Worm (Caenorhabditis elegans): ENCODE results near the gene C06E1.9.

DNA sequence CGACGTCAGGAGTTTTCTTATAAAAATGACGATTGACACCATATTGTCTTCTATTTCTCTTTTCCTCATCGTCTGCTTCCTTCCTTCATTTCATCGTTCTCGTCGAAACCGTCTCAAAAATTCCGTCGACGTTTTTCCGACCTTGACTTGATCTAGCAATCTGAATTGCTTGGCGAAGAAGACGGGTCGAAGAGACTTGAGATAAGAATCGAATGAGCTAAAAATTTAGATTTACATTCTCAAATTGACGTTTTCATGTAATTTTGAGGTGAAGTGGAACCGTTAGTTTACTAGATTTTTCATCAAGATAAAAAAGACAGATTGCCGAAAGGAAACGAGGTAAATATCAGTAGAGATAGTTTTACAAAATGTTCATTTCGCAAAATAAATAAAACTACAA lies 32.0 kb downstream of the C06E1.9 start:
- TF ChIP-seq fkh-10 (GFP tag; optimal IDR thresholded peaks at IDR 0.05): no peak
- TF ChIP-seq pag-3 (tag; optimal IDR thresholded peaks at IDR 0.05; ENCODE audit: borderline replicate concordance, insufficient read depth): no peak
- no peak for TF ChIP-seq unc-130 (tag; optimal IDR thresholded peaks at IDR 0.05)
- TF ChIP-seq nhr-28 (tag; optimal IDR thresholded peaks at IDR 0.05): no peak
- no peak for TF ChIP-seq ets-5 (GFP tag; IDR thresholded peaks at IDR 0.05)
- no peak for TF ChIP-seq lsy-2 (tag; optimal IDR thresholded peaks at IDR 0.05)
- no peak for TF ChIP-seq aha-1 (tag; optimal IDR thresholded peaks at IDR 0.05)
- TF ChIP-seq ama-1 (optimal IDR thresholded peaks at IDR 0.05): no peak

Measured in whole organism, L1 larva.